Fruit fly (Drosophila melanogaster) whole organism, wandering third instar larva: ENCODE results near the gene He.

Experiments used
- Abd-B ChIP-seq: fragments of >200 bp; optimal IDR thresholded peaks from 2 replicates; lab custom pipeline; 2017; ENCODE audit warnings: missing biosample characterization, missing genetic modification characterization
- CG32264 ChIP-seq: fragments of 200-800 bp; sonication (Bioruptor generic); optimal IDR thresholded peaks from 2 replicates; lab custom pipeline; 2016; ENCODE audit warnings: missing biosample characterization, missing genetic modification characterization
- CG9705 ChIP-seq: fragments of 200-800 bp; sonication (Bioruptor generic); optimal IDR thresholded peaks from 2 replicates; lab custom pipeline; 2018; ENCODE audit warnings: missing biosample characterization, mild to moderate bottlenecking, missing genetic modification characterization
- CrebA ChIP-seq: fragments of 200-800 bp; sonication (Bioruptor generic); optimal IDR thresholded peaks from 2 replicates; lab custom pipeline; 2016; ENCODE audit warnings: missing biosample characterization, mild to moderate bottlenecking, missing genetic modification characterization, borderline replicate concordance
- Dfd ChIP-seq: fragments of >200 bp; optimal IDR thresholded peaks from 2 replicates; lab custom pipeline; 2017; ENCODE audit warnings: missing biosample characterization, missing genetic modification characterization
- Dif ChIP-seq: fragments of 200-275, 200-300 bp; sonication (Bioruptor generic); optimal IDR thresholded peaks from 2 replicates; lab custom pipeline; 2018; ENCODE audit warnings: missing biosample characterization, missing genetic modification characterization; ENCODE audit not compliant: partially characterized antibody
- GATAd ChIP-seq: sonication (Bioruptor generic); optimal IDR thresholded peaks from 2 replicates; lab custom pipeline; 2016; ENCODE audit warnings: missing biosample characterization, missing genetic modification characterization
- Hnf4 ChIP-seq: fragments of 200-800 bp; sonication (Bioruptor generic); optimal IDR thresholded peaks from 2 replicates; lab custom pipeline; 2016; ENCODE audit warnings: missing biosample characterization, mild to moderate bottlenecking, missing genetic modification characterization
- Hr83 ChIP-seq: fragments of 200-300 bp; sonication (Bioruptor generic); optimal IDR thresholded peaks from 2 replicates; lab custom pipeline; 2016; ENCODE audit warnings: missing biosample characterization, mild to moderate bottlenecking, missing genetic modification characterization, moderate library complexity; ENCODE audit not compliant: poor library complexity, severe bottlenecking
- Jra ChIP-seq: sonication (Bioruptor generic); optimal IDR thresholded peaks from 2 replicates; lab custom pipeline; 2016; ENCODE audit warnings: missing biosample characterization, missing genetic modification characterization
- N ChIP-seq: fragments of >200 bp; optimal IDR thresholded peaks from 2 replicates; lab custom pipeline; 2018; ENCODE audit warnings: missing biosample characterization, missing external identifiers, missing genetic modification characterization
- Rel ChIP-seq, 2 experiments: fragments of 200-800 bp; sonication (Bioruptor generic) in 1 of 2; optimal IDR thresholded peaks; 2 replicates in 1 of 2; 3 replicates in 1 of 2; lab custom pipeline; 2016 to 2019; ENCODE audit warnings: mild to moderate bottlenecking in 2 of 2, missing biosample characterization in 2 of 2, missing genetic modification characterization in 2 of 2, moderate library complexity in 1 of 2
- Sp1 ChIP-seq: fragments of 200-800 bp; sonication (Bioruptor generic); optimal IDR thresholded peaks from 3 replicates; lab custom pipeline; 2019; ENCODE audit warnings: missing biosample characterization, mild to moderate bottlenecking, missing genetic modification characterization, moderate library complexity
- Vsx2 ChIP-seq: fragments of 200-300, 225-300 bp; sonication (Bioruptor generic); optimal IDR thresholded peaks from 2 replicates; lab custom pipeline; 2018; ENCODE audit warnings: missing biosample characterization, missing genetic modification characterization; ENCODE audit not compliant: partially characterized antibody
- brk ChIP-seq: fragments of 200-800 bp; sonication (Bioruptor generic); optimal IDR thresholded peaks from 2 replicates; lab custom pipeline; 2016; ENCODE audit warnings: missing biosample characterization, mild to moderate bottlenecking, missing genetic modification characterization
- dl ChIP-seq, 2 experiments: fragments of 175-275, 200-275 bp in 1 of 2; fragments of 200-275 bp in 1 of 2; sonication (Bioruptor generic); optimal IDR thresholded peaks; lab custom pipeline; 2018; ENCODE audit warnings: mild to moderate bottlenecking in 2 of 2, missing biosample characterization in 2 of 2, missing genetic modification characterization in 2 of 2, moderate library complexity in 2 of 2; ENCODE audit not compliant: partially characterized antibody in 2 of 2, insufficient read depth in 1 of 2
- dmrt93B ChIP-seq: fragments of 200-800 bp; sonication (Bioruptor generic); optimal IDR thresholded peaks from 2 replicates; lab custom pipeline; 2018; ENCODE audit warnings: missing biosample characterization, mild to moderate bottlenecking, missing genetic modification characterization
- dsf ChIP-seq: sonication (Bioruptor generic); optimal IDR thresholded peaks from 2 replicates; lab custom pipeline; 2016; ENCODE audit warnings: missing biosample characterization, missing genetic modification characterization, borderline replicate concordance
- ey ChIP-seq: fragments of 200-800 bp; sonication (Bioruptor generic); optimal IDR thresholded peaks from 2 replicates; lab custom pipeline; 2016; ENCODE audit warnings: missing biosample characterization, missing genetic modification characterization
- foxo ChIP-seq, 2 experiments: fragments of 200-800 bp; sonication (Bioruptor generic); optimal IDR thresholded peaks; 2 replicates in 1 of 2; 3 replicates in 1 of 2; lab custom pipeline; 2016 to 2017; ENCODE audit warnings: missing biosample characterization in 2 of 2, missing genetic modification characterization in 2 of 2
- fru ChIP-seq: fragments of 200-800 bp; sonication (Bioruptor generic); optimal IDR thresholded peaks from 3 replicates; lab custom pipeline; 2016; ENCODE audit warnings: missing biosample characterization, mild to moderate bottlenecking, missing genetic modification characterization
- h ChIP-seq: fragments of 200-800 bp; sonication (Bioruptor generic); optimal IDR thresholded peaks from 3 replicates; lab custom pipeline; 2016; ENCODE audit warnings: missing biosample characterization, mild to moderate bottlenecking, missing genetic modification characterization
- jim ChIP-seq: fragments of 175-275, 200-325 bp; sonication (Bioruptor generic); optimal IDR thresholded peaks from 2 replicates; lab custom pipeline; 2016; ENCODE audit warnings: missing biosample characterization, mild to moderate bottlenecking, missing genetic modification characterization
- pan ChIP-seq: fragments of >200 bp; optimal IDR thresholded peaks from 2 replicates; lab custom pipeline; 2017
- psq ChIP-seq: fragments of 200-800 bp; sonication (Bioruptor generic); optimal IDR thresholded peaks from 3 replicates; lab custom pipeline; 2017; ENCODE audit warnings: missing biosample characterization, mild to moderate bottlenecking, missing genetic modification characterization, moderate library complexity
- sage ChIP-seq: fragments of 200-800 bp; sonication (Bioruptor generic); optimal IDR thresholded peaks from 2 replicates; lab custom pipeline; 2016; ENCODE audit warnings: missing biosample characterization, mild to moderate bottlenecking, missing genetic modification characterization
- tai ChIP-seq: sonication (Bioruptor generic); optimal IDR thresholded peaks from 2 replicates; lab custom pipeline; 2016; ENCODE audit warnings: missing biosample characterization, missing genetic modification characterization
- woc ChIP-seq: sonication (Bioruptor generic); optimal IDR thresholded peaks from 2 replicates; lab custom pipeline; 2016; ENCODE audit warnings: missing biosample characterization, mild to moderate bottlenecking, missing genetic modification characterization

The He gene

DNA sequence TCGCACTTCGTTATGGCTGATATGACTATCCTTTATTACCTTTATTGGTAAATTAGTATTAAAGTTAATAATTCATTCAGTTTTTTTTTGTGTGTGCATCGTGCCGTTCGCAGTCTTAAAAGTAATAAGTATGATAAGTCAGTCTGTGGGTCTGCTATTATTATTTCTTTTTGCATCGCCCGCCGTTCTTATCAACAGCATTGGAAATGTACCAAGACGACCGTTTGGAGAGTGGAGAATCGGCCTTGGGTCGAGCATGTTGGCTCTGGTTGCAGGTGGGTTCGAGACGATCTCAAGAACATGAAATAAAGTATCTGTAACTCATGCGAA lies 47.8 kb upstream of the He start:
- TF ChIP-seq psq (GFP tag; lab: Kevin White, UChicago) (no peak), dl (GFP tag; optimal IDR thresholded peaks at IDR 0.05; lab: Kevin White, UChicago; ENCODE audit: insufficient read depth in 1 of 2, partially characterized antibody in 2 of 2) (peak in 1 of 2 experiments; percentile 27), CG32264 (GFP tag; lab: Kevin White, UChicago) (no peak), Vsx2 (GFP tag; lab: Kevin White, UChicago) (peak; percentile 91), Dif (peak; percentile 30), brk (GFP tag; lab: Kevin White, UChicago) (peak; percentile 2), CrebA (GFP tag; lab: Kevin White, UChicago) (peak; percentile 37)

DNA sequence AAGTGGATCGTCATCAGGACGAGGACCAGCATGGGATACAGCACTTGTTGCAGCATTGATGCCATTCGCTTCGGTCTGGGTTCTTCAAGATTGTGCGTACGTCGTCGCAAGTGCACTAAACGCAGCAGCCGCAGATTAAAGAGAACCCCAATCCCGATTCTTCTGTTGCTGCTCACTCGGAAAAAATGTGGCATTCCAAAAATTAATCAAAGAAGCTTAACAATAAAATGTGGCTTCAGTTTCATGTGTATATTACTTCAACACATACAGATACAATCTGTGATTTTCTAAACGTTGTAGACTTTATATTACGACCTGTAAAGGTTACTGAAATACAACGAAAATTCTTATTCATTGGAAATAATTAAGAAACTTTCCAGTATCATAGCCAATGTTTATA lies 47.4 kb upstream of the He start, which contains the start of gene NimC3:
Gene NimC3 (minus strand): TSS at position 101 of the 400 bp plus-strand sequence.
- no peak for TF ChIP-seq CrebA (GFP tag; lab: Kevin White, UChicago)
- TF ChIP-seq h (GFP tag; lab: Kevin White, UChicago), result no peak
- no peak for TF ChIP-seq brk (GFP tag; lab: Kevin White, UChicago)
- no peak for TF ChIP-seq CG32264 (GFP tag; lab: Kevin White, UChicago)
- TF ChIP-seq dsf (GFP tag; lab: Kevin White, UChicago), result no peak
- TF ChIP-seq Jra (GFP tag; lab: Kevin White, UChicago), result no peak
- no peak for TF ChIP-seq tai (GFP tag; lab: Kevin White, UChicago)
- TF ChIP-seq pan, result no peak
- TF ChIP-seq CG9705 (GFP tag; lab: Kevin White, UChicago), result no peak
- no peak for TF ChIP-seq jim
- no peak for TF ChIP-seq sage (GFP tag; lab: Kevin White, UChicago)
- no peak for TF ChIP-seq Dfd (GFP tag; lab: Kevin White, UChicago)

DNA sequence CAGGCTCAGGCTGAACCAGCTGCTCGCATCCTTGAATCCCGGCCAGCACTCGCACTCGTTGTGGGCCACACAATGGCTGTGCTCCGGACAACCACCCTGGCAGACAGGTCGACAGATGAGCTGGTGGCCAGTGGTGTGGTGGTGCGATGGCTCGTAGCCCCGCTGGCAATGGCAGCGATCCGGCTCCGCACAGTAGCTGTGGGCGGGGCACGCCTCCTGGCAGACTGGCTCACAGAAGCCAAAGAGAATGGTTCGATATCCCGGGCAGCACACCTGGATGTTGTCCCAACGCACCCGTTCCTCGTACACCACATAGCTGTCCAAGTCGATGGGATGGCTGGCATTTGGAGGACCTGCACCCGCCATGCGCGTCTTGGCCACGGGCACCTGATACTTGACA lies 46.9 kb upstream of the He start:
- no peak for TF ChIP-seq Dif
- no peak for TF ChIP-seq Sp1
- TF ChIP-seq dmrt93B (GFP tag; lab: Kevin White, UChicago), result no peak
- TF ChIP-seq jim, result no peak
- TF ChIP-seq N (GFP tag; lab: Kevin White, UChicago), result no peak
- TF ChIP-seq Jra (GFP tag; lab: Kevin White, UChicago), result no peak
- no peak for TF ChIP-seq Hr83 (GFP tag; lab: Kevin White, UChicago)
- TF ChIP-seq Hnf4 (GFP tag; lab: Kevin White, UChicago), result no peak

DNA sequence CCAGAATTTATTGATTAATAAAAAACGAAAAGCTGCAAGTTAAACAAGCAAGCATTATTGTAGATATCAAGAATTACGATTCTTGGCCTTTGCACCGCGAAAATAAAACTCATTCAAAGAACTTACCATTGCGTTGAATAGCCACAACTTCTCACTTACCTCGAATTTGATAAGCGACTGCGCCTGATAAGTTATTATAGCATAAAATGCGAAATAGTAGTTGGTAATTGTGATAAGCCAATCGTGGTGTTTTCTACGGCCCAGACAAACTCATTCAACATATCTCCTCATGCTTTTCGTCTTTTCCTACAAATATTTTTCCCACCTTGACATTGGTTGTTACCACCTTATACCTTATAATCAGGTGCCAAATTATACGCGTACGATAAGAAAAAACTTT lies 42.4 kb upstream of the He start:
- no peak for TF ChIP-seq GATAd (GFP tag; lab: Kevin White, UChicago)
- TF ChIP-seq CG9705 (GFP tag; lab: Kevin White, UChicago), result no peak
- TF ChIP-seq h (GFP tag; lab: Kevin White, UChicago), result no peak
- TF ChIP-seq Hr83 (GFP tag; lab: Kevin White, UChicago), result no peak
- TF ChIP-seq fru (GFP tag; lab: Kevin White, UChicago), result no peak
- TF ChIP-seq Abd-B, result no peak
- TF ChIP-seq foxo (GFP tag; optimal IDR thresholded peaks at IDR 0.05; lab: Kevin White, UChicago), result no peak
- no peak for TF ChIP-seq Rel (GFP tag; optimal IDR thresholded peaks at IDR 0.05; lab: Kevin White, UChicago)
- no peak for TF ChIP-seq Rel (tag; optimal IDR thresholded peaks at IDR 0.05; lab: Kevin White, UChicago)
- no peak for TF ChIP-seq ey (GFP tag; lab: Kevin White, UChicago)
- TF ChIP-seq psq (GFP tag; lab: Kevin White, UChicago), result no peak

DNA sequence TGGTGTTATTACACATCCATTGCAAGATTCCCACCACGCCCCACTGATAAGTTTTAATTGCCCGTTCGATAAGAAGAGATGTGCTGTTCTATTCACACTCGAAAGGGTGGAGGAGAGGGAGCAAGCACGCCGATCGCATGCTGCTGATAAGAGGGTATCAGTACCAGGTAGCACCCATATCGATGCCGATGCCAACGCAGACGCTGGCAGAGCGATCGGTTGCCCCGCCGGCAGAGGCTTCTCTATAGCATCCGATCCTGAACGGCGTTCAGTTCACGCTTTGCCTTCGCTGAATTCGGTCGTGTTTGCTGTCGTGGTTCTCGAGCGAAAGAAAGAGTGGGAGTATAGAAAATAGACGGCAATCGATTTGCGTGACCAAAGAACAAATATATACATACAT lies 40.7 kb upstream of the He start:
- TF ChIP-seq h (GFP tag; lab: Kevin White, UChicago), result peak; percentile 59
- TF ChIP-seq Hnf4 (GFP tag; lab: Kevin White, UChicago), result no peak

DNA sequence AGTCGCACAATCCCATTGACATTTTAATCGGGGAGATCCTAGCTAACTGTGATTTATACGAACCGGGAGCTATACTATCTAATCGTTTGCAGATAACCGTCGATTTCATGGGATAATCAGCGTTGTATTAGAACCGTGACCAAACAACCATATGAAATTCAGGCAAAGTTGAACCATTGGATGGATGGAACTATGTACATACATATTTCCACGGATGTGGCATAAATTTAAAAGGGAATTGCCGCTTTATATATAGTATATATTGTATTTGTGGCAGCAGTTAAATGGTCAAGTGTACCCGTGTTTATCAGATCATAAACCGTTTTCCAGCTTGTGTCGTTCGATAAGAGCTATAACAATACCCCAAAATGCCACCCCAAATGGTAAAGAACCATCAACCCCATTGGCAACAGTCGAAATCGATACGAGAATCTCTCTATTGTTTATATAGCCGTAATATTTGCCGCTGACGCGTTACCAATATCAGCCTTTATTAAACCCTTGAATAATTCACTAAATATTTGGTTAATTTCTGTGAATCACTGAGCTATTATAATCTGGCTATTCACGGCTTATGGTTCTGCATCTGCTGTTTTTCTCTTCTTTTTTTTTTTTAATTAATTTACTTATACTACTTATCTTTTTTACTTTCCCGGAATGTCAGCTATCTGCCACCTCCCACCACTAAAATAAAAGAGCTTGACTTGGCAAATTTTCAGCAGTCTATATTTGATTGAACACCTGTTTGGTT lies 39.7 kb upstream of the He start, which contains the start of gene bgm:
Gene bgm (plus strand): TSS at position 701 of the 751 bp plus-strand sequence.
- TF ChIP-seq woc (GFP tag; lab: Kevin White, UChicago), result no peak
- TF ChIP-seq h (GFP tag; lab: Kevin White, UChicago), result no peak
- TF ChIP-seq ey (GFP tag; lab: Kevin White, UChicago), result no peak
